Worm (Caenorhabditis elegans): ENCODE data around the gene F44E5.2.

ce11 chrII:11806256-11806655, 39.7 kb downstream of the F44E5.2 start, which contains the start of gene jmjd-1.1:
- TF ChIP-seq unc-39 (tag; optimal IDR thresholded peaks at IDR 0.05) (no peak), ztf-4 (tag; optimal IDR thresholded peaks at IDR 0.05) (no peak), unc-62 (GFP tag; optimal IDR thresholded peaks at IDR 0.05) (no peak), lin-15B (tag; optimal IDR thresholded peaks at IDR 0.05) (no peak), ceh-16 (tag; optimal IDR thresholded peaks at IDR 0.05) (no peak), fos-1 (tag; optimal IDR thresholded peaks at IDR 0.05) (no peak), nhr-237 (tag; optimal IDR thresholded peaks at IDR 0.05) (no peak), elt-3 (tag; optimal IDR thresholded peaks at IDR 0.05) (no peak), egl-27 (tag; optimal IDR thresholded peaks at IDR 0.05) (no peak), nhr-12 (tag; optimal IDR thresholded peaks at IDR 0.05) (no peak), snpc-4 (tag; optimal IDR thresholded peaks at IDR 0.05) (no peak), ceh-82 (tag; optimal IDR thresholded peaks at IDR 0.05) (no peak), ztf-11 (tag; optimal IDR thresholded peaks at IDR 0.05) (no peak), pqm-1 (tag; optimal IDR thresholded peaks at IDR 0.05) (no peak)

Data from whole organism, L3 larva.